Fruit fly (Drosophila melanogaster) whole organism, embryonic: ENCODE measurements around the gene tank.

Experiments used
- Ada2b ChIP-seq: fragments of 200-800 bp; sonication (Bioruptor generic); IDR thresholded peaks from 2 replicates; pipeline ENCODE4 v1.3.6; 2022; ENCODE audit warnings: missing biosample characterization, missing genetic modification characterization
- Atf6 ChIP-seq: fragments of 200-800 bp; sonication (Bioruptor generic); IDR thresholded peaks from 2 replicates; pipeline ENCODE4 v1.3.6; 2022; ENCODE audit warnings: missing biosample characterization, missing genetic modification characterization
- BEAF-32 ChIP-seq: fragments of 200-800 bp; sonication (Bioruptor generic); optimal IDR thresholded peaks from 3 replicates; lab custom pipeline; 2017; ENCODE audit warnings: missing biosample characterization, missing genetic modification characterization, mild to moderate bottlenecking, moderate library complexity, missing genetic modification reagents
- BtbVII ChIP-seq: fragments of 200-800 bp; sonication (Bioruptor generic); optimal IDR thresholded peaks from 3 replicates; lab custom pipeline; 2017; ENCODE audit warnings: missing biosample characterization, mild to moderate bottlenecking, missing genetic modification characterization
- C15 ChIP-seq: fragments of 200-800 bp; sonication (Bioruptor generic); IDR thresholded peaks from 3 replicates; pipeline ENCODE4 v1.3.6; 2022; ENCODE audit warnings: missing biosample characterization, missing genetic modification characterization
- CG10366 ChIP-seq: fragments of 200-800 bp; sonication (Bioruptor generic); IDR thresholded peaks from 2 replicates; pipeline ENCODE4 v1.3.6; 2022; ENCODE audit warnings: missing biosample characterization, missing genetic modification characterization
- CG14050 ChIP-seq: fragments of 200-800 bp; sonication (Bioruptor generic); IDR thresholded peaks from 3 replicates; pipeline ENCODE4 v1.3.6; 2022; ENCODE audit warnings: missing biosample characterization, missing genetic modification characterization
- CG15073 ChIP-seq: fragments of 200-800 bp; sonication (Bioruptor generic); optimal IDR thresholded peaks from 2 replicates; lab custom pipeline; 2016; ENCODE audit warnings: missing biosample characterization, missing genetic modification characterization
- CG15479 ChIP-seq: fragments of 200-800 bp; sonication (Bioruptor generic); optimal IDR thresholded peaks from 3 replicates; lab custom pipeline; 2019; ENCODE audit warnings: missing biosample characterization, mild to moderate bottlenecking, missing genetic modification characterization, moderate library complexity
- CG16863 ChIP-seq: fragments of 200-800 bp; sonication (Bioruptor generic); optimal IDR thresholded peaks from 3 replicates; lab custom pipeline; 2016; ENCODE audit warnings: missing biosample characterization, missing genetic modification characterization
- CG17328 ChIP-seq: fragments of 200-800 bp; sonication (Bioruptor generic); IDR thresholded peaks from 2 replicates; pipeline ENCODE4 v1.3.6; 2022; ENCODE audit warnings: missing biosample characterization, missing genetic modification characterization
- CG18476 ChIP-seq: fragments of 200-800 bp; sonication (Bioruptor generic); optimal IDR thresholded peaks from 2 replicates; lab custom pipeline; 2016; ENCODE audit warnings: missing biosample characterization, mild to moderate bottlenecking, missing genetic modification characterization
- CG18599 ChIP-seq: fragments of 200-800 bp; sonication (Bioruptor generic); optimal IDR thresholded peaks from 3 replicates; lab custom pipeline; 2017; ENCODE audit warnings: missing biosample characterization, missing genetic modification characterization, mild to moderate bottlenecking, moderate library complexity, missing genetic modification reagents
- CG31224 ChIP-seq: fragments of 200-800 bp; sonication (Bioruptor generic); IDR thresholded peaks from 2 replicates; pipeline ENCODE4 v1.3.6; 2022; ENCODE audit warnings: missing biosample characterization, missing genetic modification characterization
- CG4854 ChIP-seq: fragments of 200-800 bp; sonication (Bioruptor generic); optimal IDR thresholded peaks from 2 replicates; lab custom pipeline; 2016; ENCODE audit warnings: missing biosample characterization, missing genetic modification characterization, inconsistent platforms
- CG6765 ChIP-seq: fragments of 200-800 bp; sonication (Bioruptor generic); optimal IDR thresholded peaks from 3 replicates; lab custom pipeline; 2017; ENCODE audit warnings: missing biosample characterization, mild to moderate bottlenecking, missing genetic modification characterization
- CG6813 ChIP-seq: fragments of 200-800 bp; sonication (Bioruptor generic); optimal IDR thresholded peaks from 2 replicates; lab custom pipeline; 2017; ENCODE audit warnings: missing biosample characterization, missing genetic modification characterization, mild to moderate bottlenecking, moderate library complexity, missing genetic modification reagents
- CG8290 ChIP-seq, 3 experiments: fragments of 200-800 bp; sonication (Bioruptor generic); optimal IDR thresholded peaks; 2 replicates each; lab custom pipeline; 2016 to 2019; ENCODE audit warnings: missing biosample characterization in 3 of 3, missing genetic modification characterization in 3 of 3, mild to moderate bottlenecking in 2 of 3, moderate library complexity in 1 of 3
- CG9437 ChIP-seq: fragments of 200-800 bp; sonication (Bioruptor generic); optimal IDR thresholded peaks from 2 replicates; lab custom pipeline; 2018; ENCODE audit warnings: missing biosample characterization, mild to moderate bottlenecking, missing genetic modification characterization
- CTCF ChIP-seq: fragments of 200-800 bp; sonication (Bioruptor generic); optimal IDR thresholded peaks from 2 replicates; lab custom pipeline; 2017; ENCODE audit warnings: missing biosample characterization, mild to moderate bottlenecking, missing genetic modification characterization, moderate library complexity
- D19B ChIP-seq: fragments of 200-800 bp; sonication (Bioruptor generic); optimal IDR thresholded peaks from 2 replicates; lab custom pipeline; 2017; ENCODE audit warnings: missing biosample characterization, mild to moderate bottlenecking, missing genetic modification characterization
- Doc2 ChIP-seq: fragments of 200-800 bp; sonication (Bioruptor generic); IDR thresholded peaks from 2 replicates; pipeline ENCODE4 v1.3.6; 2022; ENCODE audit warnings: missing biosample characterization, missing genetic modification characterization
- Dref ChIP-seq: fragments of 200-800 bp; sonication (Bioruptor generic); IDR thresholded peaks from 2 replicates; pipeline ENCODE4 v1.3.6; 2022; ENCODE audit warnings: missing biosample characterization, missing genetic modification characterization
- Ets97D ChIP-seq: fragments of 200-800 bp; sonication (Bioruptor generic); optimal IDR thresholded peaks from 3 replicates; lab custom pipeline; 2016; ENCODE audit warnings: missing biosample characterization, missing genetic modification characterization
- MTF-1 ChIP-seq: fragments of 200-800 bp; sonication (Bioruptor generic); optimal IDR thresholded peaks from 2 replicates; lab custom pipeline; 2018; ENCODE audit warnings: missing biosample characterization, mild to moderate bottlenecking, missing genetic modification characterization, borderline replicate concordance
- Rfx ChIP-seq: fragments of 200-800 bp; sonication (Bioruptor generic); IDR thresholded peaks from 2 replicates; pipeline ENCODE4 v1.3.6; 2022; ENCODE audit warnings: missing biosample characterization, missing genetic modification characterization
- TFAM ChIP-seq: fragments of 200-800 bp; sonication (Bioruptor generic); optimal IDR thresholded peaks from 2 replicates; lab custom pipeline; 2017; ENCODE audit warnings: missing biosample characterization, missing genetic modification characterization, inconsistent platforms
- ase ChIP-seq: fragments of 200-800 bp; sonication (Bioruptor generic); IDR thresholded peaks from 3 replicates; pipeline ENCODE4 v1.3.6; 2022; ENCODE audit warnings: missing biosample characterization, missing genetic modification characterization
- cas ChIP-seq: fragments of 200-800 bp; sonication (Bioruptor generic); IDR thresholded peaks from 2 replicates; pipeline ENCODE4 v1.3.6; 2022; ENCODE audit warnings: missing biosample characterization, missing genetic modification characterization
- chinmo ChIP-seq: fragments of 200-800 bp; sonication (Bioruptor generic); IDR thresholded peaks from 4 replicates; pipeline ENCODE4 v1.3.6; 2022; ENCODE audit warnings: missing biosample characterization, missing genetic modification characterization; ENCODE audit not compliant: partially characterized antibody
- chm ChIP-seq: fragments of 200-800 bp; sonication (Bioruptor generic); IDR thresholded peaks from 2 replicates; pipeline ENCODE4 v1.3.6; 2022; ENCODE audit warnings: missing biosample characterization, missing genetic modification characterization
- danr ChIP-seq: fragments of 200-800 bp; sonication (Bioruptor generic); IDR thresholded peaks from 2 replicates; pipeline ENCODE4 v1.3.6; 2022; ENCODE audit warnings: missing biosample characterization, missing genetic modification characterization
- dysf ChIP-seq: fragments of 200-800 bp; sonication (Bioruptor generic); IDR thresholded peaks from 3 replicates; pipeline ENCODE4 v1.3.6; 2022; ENCODE audit warnings: missing biosample characterization, missing genetic modification characterization
- exex ChIP-seq: fragments of 200-800 bp; sonication (Bioruptor generic); optimal IDR thresholded peaks from 4 replicates; lab custom pipeline; 2018; ENCODE audit warnings: missing biosample characterization, mild to moderate bottlenecking, missing genetic modification characterization, moderate library complexity
- fru ChIP-seq: fragments of >200 bp; optimal IDR thresholded peaks from 2 replicates; lab custom pipeline; 2017
- ftz-f1 ChIP-seq: fragments of 200-800 bp; sonication (Bioruptor generic); optimal IDR thresholded peaks from 2 replicates; lab custom pipeline; 2016; ENCODE audit warnings: missing biosample characterization, missing genetic modification characterization
- hkb ChIP-seq, 2 experiments: fragments of 200-800 bp in 1 of 2; fragments of >200 bp in 1 of 2; sonication (Bioruptor generic) in 1 of 2; IDR thresholded peaks in 1 of 2; optimal IDR thresholded peaks in 1 of 2; 2 replicates each; pipeline versions ENCODE4 v1.3.6 to Lab custom; 2017 to 2022; ENCODE audit warnings: missing biosample characterization in 1 of 2, missing genetic modification characterization in 1 of 2
- kni ChIP-seq: fragments of 200-800 bp; sonication (Bioruptor generic); optimal IDR thresholded peaks from 3 replicates; lab custom pipeline; 2017; ENCODE audit warnings: mild to moderate bottlenecking, missing biosample characterization, missing genetic modification reagents, missing genetic modification characterization
- lmd ChIP-seq: fragments of 200-800 bp; sonication (Bioruptor generic); IDR thresholded peaks from 2 replicates; pipeline ENCODE4 v1.3.6; 2022; ENCODE audit warnings: missing biosample characterization, missing genetic modification characterization
- mld ChIP-seq: fragments of 200-800 bp; sonication (Bioruptor generic); IDR thresholded peaks from 3 replicates; pipeline ENCODE4 v1.3.6; 2022; ENCODE audit warnings: missing biosample characterization, missing genetic modification characterization; ENCODE audit not compliant: partially characterized antibody
- nerfin-2 ChIP-seq: fragments of 200-800 bp; sonication (Bioruptor generic); IDR thresholded peaks from 2 replicates; pipeline ENCODE4 v1.3.6; 2022; ENCODE audit warnings: missing biosample characterization, missing genetic modification characterization; ENCODE audit not compliant: partially characterized antibody
- nmo ChIP-seq: fragments of 200-800 bp; sonication (Bioruptor generic); optimal IDR thresholded peaks from 2 replicates; lab custom pipeline; 2018; ENCODE audit warnings: missing biosample characterization, mild to moderate bottlenecking, missing genetic modification characterization, moderate library complexity
- nom ChIP-seq: fragments of 200-800 bp; sonication (Bioruptor generic); optimal IDR thresholded peaks from 2 replicates; lab custom pipeline; 2017; ENCODE audit warnings: missing biosample characterization, missing genetic modification characterization, mild to moderate bottlenecking, moderate library complexity, missing genetic modification reagents
- oc ChIP-seq: fragments of 200-800 bp; sonication (Bioruptor generic); optimal IDR thresholded peaks from 2 replicates; lab custom pipeline; 2018; ENCODE audit warnings: missing biosample characterization, mild to moderate bottlenecking, missing genetic modification characterization, moderate library complexity
- row ChIP-seq: fragments of 200-800 bp; sonication (Bioruptor generic); IDR thresholded peaks from 3 replicates; pipeline ENCODE4 v1.3.6; 2022; ENCODE audit warnings: missing biosample characterization, missing genetic modification characterization
- sens ChIP-seq: fragments of 200-800 bp; sonication (Bioruptor generic); peaks from one replicate; lab custom pipeline; 2016; ENCODE audit warnings: missing biosample characterization, missing genetic modification characterization
- seq ChIP-seq: fragments of 200-800 bp; sonication (Bioruptor generic); IDR thresholded peaks from 2 replicates; pipeline ENCODE4 v1.3.6; 2022; ENCODE audit warnings: missing biosample characterization, missing genetic modification characterization
- sisA ChIP-seq: fragments of 200-800 bp; sonication (Bioruptor generic); IDR thresholded peaks from 2 replicates; pipeline ENCODE4 v1.3.6; 2022; ENCODE audit warnings: missing biosample characterization, missing genetic modification characterization
- so ChIP-seq: fragments of 200-800 bp; sonication (Bioruptor generic); IDR thresholded peaks from 3 replicates; pipeline ENCODE4 v1.3.6; 2022; ENCODE audit warnings: missing biosample characterization, missing genetic modification characterization
- tgo ChIP-seq: fragments of 200-800 bp; sonication (Bioruptor generic); IDR thresholded peaks from 3 replicates; pipeline ENCODE4 v1.3.6; 2022; ENCODE audit warnings: missing biosample characterization, missing genetic modification characterization
- tup ChIP-seq: fragments of 200-800 bp; sonication (Bioruptor generic); optimal IDR thresholded peaks from 2 replicates; lab custom pipeline; 2016; ENCODE audit warnings: missing biosample characterization, mild to moderate bottlenecking, missing genetic modification characterization, moderate library complexity

The tank gene

DNA sequence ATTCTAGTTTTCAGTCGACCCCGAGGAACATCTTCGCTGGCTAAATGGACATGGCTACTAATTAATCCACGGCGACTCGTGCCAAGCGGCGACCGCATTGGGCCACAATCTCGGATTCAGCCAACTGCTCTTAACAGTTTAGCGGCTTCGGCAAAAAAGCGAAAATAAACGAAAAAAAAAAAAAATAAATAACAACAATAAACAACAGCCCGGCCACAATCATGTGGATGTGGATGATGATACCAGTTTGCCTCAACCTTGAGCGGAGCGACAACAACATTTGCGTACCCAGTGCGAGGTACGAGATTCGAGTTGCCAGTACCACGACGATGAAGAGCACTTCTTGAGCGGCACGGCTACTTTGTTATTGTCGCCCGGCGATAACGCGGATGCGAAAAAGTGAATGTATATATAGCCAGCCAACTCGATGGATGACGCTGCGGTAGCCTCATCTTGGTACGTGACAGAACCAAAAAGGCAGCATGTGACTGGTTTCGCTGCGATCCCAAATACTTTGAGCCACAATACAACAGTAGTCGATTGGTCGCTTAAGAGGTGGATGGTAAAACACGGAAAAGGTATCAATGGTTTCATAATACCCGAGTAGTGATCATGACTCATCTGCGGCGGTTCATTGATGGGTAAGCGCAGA, 29.7 kb downstream of the tank start:
- TF ChIP-seq CG31224 (GFP tag; lab: Robert Waterston, UW) (peak; percentile 78), row (GFP tag; lab: Robert Waterston, UW) (0 out of 3 replicates have a peak, but pooled peaks have one; percentile 21), ase (no peak), sens (GFP tag; lab: Kevin White, UChicago) (peak; percentile 35), nom (peak; percentile 53), CTCF (no peak), BEAF-32 (no peak), BtbVII (GFP tag; lab: Kevin White, UChicago) (no peak), chinmo (GFP tag; lab: Robert Waterston, UW) (peak; percentile 77; the same call in 1 of the 4 replicates), CG4854 (no peak), Atf6 (GFP tag; lab: Robert Waterston, UW) (0 out of 2 replicates have a peak, but pooled peaks have one; percentile 25), CG8290 (GFP tag; optimal IDR thresholded peaks at IDR 0.05; lab: Kevin White, UChicago) (no peak), CG8290 (tag; optimal IDR thresholded peaks at IDR 0.05; lab: Kevin White, UChicago) (peak in 1 of 2 experiments; percentile 28), so (GFP tag; lab: Robert Waterston, UW) (0 out of 3 replicates have a peak, but pooled peaks have one; percentile 49), CG6813 (GFP tag; lab: Kevin White, UChicago) (no peak), CG18599 (GFP tag; lab: Kevin White, UChicago) (no peak), MTF-1 (GFP tag; lab: Kevin White, UChicago) (no peak), CG15479 (GFP tag; lab: Kevin White, UChicago) (no peak), danr (GFP tag; lab: Robert Waterston, UW) (no peak), exex (tag; lab: Kevin White, UChicago) (no peak), oc (tag; lab: Kevin White, UChicago) (no peak), D19B (peak; percentile 68), fru (no peak), kni (no peak), Rfx (GFP tag; lab: Robert Waterston, UW) (0 out of 2 replicates have a peak, but pooled peaks have one; percentile 34), nerfin-2 (GFP tag; lab: Robert Waterston, UW) (no peak), CG9437 (no peak), Ets97D (no peak), dysf (GFP tag; lab: Robert Waterston, UW) (no peak), mld (GFP tag; lab: Robert Waterston, UW) (no peak), chm (no peak), CG15073 (GFP tag; lab: Kevin White, UChicago) (no peak), ftz-f1 (GFP tag; lab: Kevin White, UChicago) (peak; percentile 27), CG10366 (GFP tag; lab: Robert Waterston, UW) (no peak)
- TF ChIP-seq, all 482 proteins: peak for 11

DNA sequence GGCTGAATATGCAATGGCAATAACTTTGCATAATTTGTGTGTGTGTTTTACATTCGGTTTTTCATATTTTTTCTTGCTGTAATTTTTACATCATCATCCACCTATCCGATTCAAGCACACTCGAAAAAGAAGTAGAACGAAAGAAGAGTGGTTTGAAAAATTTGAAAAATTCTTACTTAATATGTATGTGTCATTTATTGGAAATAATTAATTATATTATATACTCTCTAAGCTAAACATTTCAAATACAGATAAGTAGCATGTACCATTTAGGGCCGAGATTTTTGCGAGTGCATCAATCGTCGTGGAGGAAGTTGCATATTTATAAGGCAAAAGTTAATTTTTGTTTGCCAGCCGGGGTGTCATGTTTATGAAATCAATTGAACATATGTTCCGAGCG, 31.7 kb downstream of the tank start:
- TF ChIP-seq Doc2 (GFP tag; lab: Robert Waterston, UW) (no peak), nmo (GFP tag; lab: Kevin White, UChicago) (peak; percentile 25), hkb (optimal IDR thresholded peaks at IDR 0.05; lab: Kevin White, UChicago) (no peak), hkb (GFP tag; IDR thresholded peaks at IDR 0.05; lab: Robert Waterston, UW) (peak; percentile 75), sisA (GFP tag; lab: Robert Waterston, UW) (peak; percentile 33; the same call in 1 of the 2 replicates), C15 (GFP tag; lab: Robert Waterston, UW) (no peak), CG17328 (GFP tag; lab: Robert Waterston, UW) (0 out of 2 replicates have a peak, but pooled peaks have one; percentile 21), cas (GFP tag; lab: Robert Waterston, UW) (no peak), Ada2b (GFP tag; lab: Robert Waterston, UW) (peak; percentile 60; the same call in 1 of the 2 replicates), CG18476 (no peak), lmd (peak; percentile 40; the same call in 1 of the 2 replicates), TFAM (no peak), CG31224 (GFP tag; lab: Robert Waterston, UW) (no peak), CG16863 (GFP tag; lab: Kevin White, UChicago) (no peak), tup (no peak), Dref (GFP tag; lab: Robert Waterston, UW) (no peak), CG14050 (GFP tag; lab: Robert Waterston, UW) (peak; percentile 51; the same call in 2 of the 3 replicates), CG6765 (GFP tag; lab: Kevin White, UChicago) (no peak), tgo (peak; percentile 64; the same call in 2 of the 3 replicates), seq (GFP tag; lab: Robert Waterston, UW) (0 out of 2 replicates have a peak, but pooled peaks have one; percentile 27)
